Worm (Caenorhabditis elegans) whole organism, L1 larva: Measurements from ENCODE around the gene Y62H9A.3.

Experiments used
- Y116A8C.19 ChIP-seq: sonication (generic microtip); optimal IDR thresholded peaks from 2 replicates; lab custom pipeline; 2016; ENCODE audit warnings: missing compliant biosample characterization, missing genetic modification characterization, borderline replicate concordance
- ama-1 ChIP-seq: fragments of 150-350 bp; optimal IDR thresholded peaks from 2 replicates; lab custom pipeline; 2014
- ces-1 ChIP-seq: fragments of 150-350 bp; optimal IDR thresholded peaks from 2 replicates; lab custom pipeline; 2014; ENCODE audit warnings: missing biosample characterization, missing genetic modification reagents, missing genetic modification characterization
- nhr-12 ChIP-seq: sonication (generic microtip); optimal IDR thresholded peaks from 2 replicates; lab custom pipeline; 2017; ENCODE audit warnings: missing biosample characterization, missing genetic modification characterization
- nhr-237 ChIP-seq: fragments of 150-350 bp; optimal IDR thresholded peaks from 2 replicates; lab custom pipeline; 2014; ENCODE audit warnings: missing biosample characterization, missing genetic modification characterization
- nhr-71 ChIP-seq: sonication (generic microtip); optimal IDR thresholded peaks from 2 replicates; lab custom pipeline; 2016; ENCODE audit warnings: mild to moderate bottlenecking, missing genetic modification characterization, moderate library complexity, missing compliant biosample characterization
- pqm-1 ChIP-seq: sonication (generic microtip); optimal IDR thresholded peaks from 3 replicates; lab custom pipeline; 2017; ENCODE audit warnings: missing biosample characterization, missing genetic modification characterization
- skn-1 ChIP-seq: fragments of 150-350 bp; optimal IDR thresholded peaks from 2 replicates; lab custom pipeline; 2014; ENCODE audit warnings: missing biosample characterization, missing genetic modification characterization
- sup-37 ChIP-seq: fragments of 200-800 bp; sonication (Bioruptor generic); optimal IDR thresholded peaks from 2 replicates; lab custom pipeline; 2018; ENCODE audit warnings: mild to moderate bottlenecking, missing genetic modification characterization, missing compliant biosample characterization
- unc-62 ChIP-seq: fragments of 150-350 bp; optimal IDR thresholded peaks from 2 replicates; lab custom pipeline; 2014; ENCODE audit warnings: missing biosample characterization, missing genetic modification reagents, missing genetic modification characterization

DNA sequence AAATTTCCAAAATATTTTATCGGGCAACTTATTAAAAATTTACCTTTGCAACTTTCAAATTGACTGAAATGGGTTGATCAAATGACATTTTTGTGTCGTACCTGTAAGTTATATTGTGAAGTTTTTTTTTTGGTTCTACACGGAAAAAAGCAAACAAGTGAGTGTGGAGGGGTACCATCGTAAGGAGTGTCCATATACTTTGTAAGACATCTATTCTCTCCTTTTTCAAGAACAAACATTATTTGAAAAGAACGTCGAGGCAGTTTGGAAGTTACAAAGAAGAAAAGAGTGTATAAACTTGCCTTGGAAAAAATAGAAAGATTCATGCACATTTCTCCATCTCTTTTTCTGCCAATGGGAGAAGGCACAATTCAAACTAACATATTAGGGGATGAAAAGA is 42.4 kb downstream of the Y62H9A.3 start, which contains the start of gene taf-7.1:
- no peak for TF ChIP-seq skn-1
- TF ChIP-seq nhr-71 (tag; lab: Kevin White, UChicago): no peak
- TF ChIP-seq pqm-1: no peak
- no peak for TF ChIP-seq Y116A8C.19 (tag; lab: Kevin White, UChicago)
- TF ChIP-seq nhr-12 (tag; lab: Kevin White, UChicago): no peak
- no peak for TF ChIP-seq nhr-237
- no peak for TF ChIP-seq sup-37 (GFP tag; lab: Kevin White, UChicago)
- no peak for TF ChIP-seq ces-1 (GFP tag; lab: Kevin White, UChicago)
- no peak for TF ChIP-seq unc-62 (GFP tag; lab: Kevin White, UChicago)
- TF ChIP-seq ama-1 (lab: Kevin White, UChicago): no peak
